Fruit fly (Drosophila melanogaster) Kc167 (cell line): ENCODE results near the gene awd.

ENCODE experiments used
- Myc ChIP-seq: fragments of >200 bp; optimal IDR thresholded peaks from 2 replicates; lab custom pipeline; 2017; ENCODE audit warnings: missing external identifiers
- h ChIP-seq: fragments of >200 bp; optimal IDR thresholded peaks from 3 replicates; lab custom pipeline; 2018; ENCODE audit warnings: missing external identifiers
- insv ChIP-seq: fragments of >200 bp; optimal IDR thresholded peaks from 3 replicates; lab custom pipeline; 2018; ENCODE audit warnings: missing external identifiers
- psq ChIP-seq: fragments of >200 bp; optimal IDR thresholded peaks from 2 replicates; lab custom pipeline; 2017; ENCODE audit warnings: missing external identifiers
- ttk ChIP-seq: sonication (Bioruptor generic); optimal IDR thresholded peaks from 2 replicates; lab custom pipeline; 2017; ENCODE audit warnings: missing external identifiers

DNA sequence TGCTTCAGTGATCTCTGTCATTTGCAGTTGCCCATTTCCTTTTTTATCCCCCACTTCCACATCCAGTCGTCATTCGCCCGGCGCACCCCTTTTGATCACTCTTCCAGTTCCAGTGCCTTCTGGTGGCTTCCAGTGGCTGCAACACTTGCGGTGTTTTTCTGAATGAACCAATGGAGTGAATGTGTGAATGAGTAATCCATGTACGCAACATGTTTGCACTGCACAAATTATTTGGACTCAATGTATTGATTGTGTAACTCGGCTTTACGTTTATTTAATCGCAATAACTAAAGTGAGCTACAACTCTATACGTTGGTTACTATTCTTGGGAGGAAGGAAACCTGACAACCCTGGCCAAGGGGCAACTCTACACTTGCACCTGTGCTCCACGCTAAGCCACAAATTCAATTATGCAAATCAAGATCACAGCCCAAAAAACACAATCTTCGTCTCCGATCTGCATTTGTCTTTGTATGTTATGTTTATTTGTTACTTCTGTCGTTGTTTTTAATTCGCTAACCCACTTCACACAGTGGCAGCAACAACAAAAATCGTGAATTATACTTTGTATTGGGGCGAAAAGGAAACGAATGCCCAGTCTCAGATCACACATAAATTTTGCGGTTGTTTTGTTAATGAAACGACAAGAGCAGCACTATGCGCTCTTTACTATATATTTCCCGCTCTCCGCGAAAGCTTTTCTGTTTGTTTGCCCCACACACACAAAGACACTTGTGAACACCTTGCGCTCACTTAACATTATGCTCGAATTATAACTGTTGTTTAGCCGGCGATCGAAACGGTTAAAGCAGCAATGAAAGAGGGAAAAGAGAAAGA is 30.8 kb downstream of the awd start:
- no peak for TF ChIP-seq ttk (lab: Kevin White, UChicago)
- TF ChIP-seq psq (lab: Kevin White, UChicago): no peak
- TF ChIP-seq h (lab: Kevin White, UChicago): no peak
- TF ChIP-seq insv (lab: Kevin White, UChicago): no peak
- TF ChIP-seq Myc (lab: Kevin White, UChicago): no peak
